ENCODE assay signal across 1 fruit fly cellular context in the genomic region with DNA sequence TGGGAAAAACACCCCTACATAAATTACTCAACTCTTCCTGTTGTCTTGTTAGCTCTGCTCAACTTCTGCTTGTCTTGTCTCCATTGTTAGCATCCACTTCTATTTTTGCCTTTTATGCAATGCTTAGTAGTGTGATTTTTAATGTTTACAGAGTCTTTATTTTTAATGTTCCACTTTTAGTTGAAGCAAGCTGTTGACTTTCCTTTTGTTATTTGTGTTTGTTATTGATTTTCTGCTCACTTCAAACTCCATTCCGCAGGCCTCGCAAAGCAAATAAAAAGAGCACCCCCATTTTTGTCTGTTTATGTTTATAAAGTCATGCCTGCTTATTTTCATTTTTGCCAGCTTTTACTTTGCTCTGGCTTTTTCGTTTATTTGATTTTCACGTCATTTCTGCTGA.
TF ChIP-seq lines count a peak whose summit lies in the region.

No protein-coding gene starts in this region.

TF ChIP-seq in whole organism, embryonic, 481 proteins besides CTCF, POLR2A, EP300 and RAD21 (continued from another document):
- no peak for TF ChIP-seq dysf (GFP tag; IDR thresholded peaks at IDR 0.05; lab: Robert Waterston, UW)
- TF ChIP-seq Gsc (GFP tag; IDR thresholded peaks at IDR 0.05; lab: Robert Waterston, UW), result no peak
- no peak for TF ChIP-seq fru (optimal IDR thresholded peaks at IDR 0.05; lab: Kevin White, UChicago)
- peak; percentile 53 for TF ChIP-seq Med (GFP tag; lab: Kevin White, UChicago)
- no peak for TF ChIP-seq vvl (GFP tag; IDR thresholded peaks at IDR 0.05; lab: Robert Waterston, UW)
- no peak for TF ChIP-seq insv (GFP tag; optimal IDR thresholded peaks at IDR 0.05; lab: Kevin White, UChicago)
- 0 out of 2 replicates have a peak, but pooled peaks have one; percentile 16 for TF ChIP-seq Rfx (GFP tag; IDR thresholded peaks at IDR 0.05; lab: Robert Waterston, UW)
- TF ChIP-seq CG13775 (GFP tag; optimal IDR thresholded peaks at IDR 0.05; lab: Kevin White, UChicago), result no peak
- peak; percentile 24 for TF ChIP-seq CG17359 (tag; optimal IDR thresholded peaks at IDR 0.05; lab: Kevin White, UChicago)
- no peak for TF ChIP-seq CG7745 (tag; optimal IDR thresholded peaks at IDR 0.05; lab: Kevin White, UChicago)
- no peak for TF ChIP-seq bbx (GFP tag; IDR thresholded peaks at IDR 0.05; lab: Robert Waterston, UW; ENCODE audit: partially characterized antibody)
- no peak for TF ChIP-seq gsb (GFP tag; IDR thresholded peaks at IDR 0.05; lab: Robert Waterston, UW)
- no peak for TF ChIP-seq CG14965 (GFP tag; optimal IDR thresholded peaks at IDR 0.05; lab: Kevin White, UChicago; ENCODE audit: borderline replicate concordance)
- no peak for TF ChIP-seq kni (GFP tag; optimal IDR thresholded peaks at IDR 0.05; lab: Kevin White, UChicago)
- no peak for TF ChIP-seq otp (GFP tag; IDR thresholded peaks at IDR 0.05; lab: Robert Waterston, UW)
- no peak for TF ChIP-seq Fer1 (GFP tag; optimal IDR thresholded peaks at IDR 0.05; lab: Kevin White, UChicago)
- no peak for TF ChIP-seq Antp (GFP tag; optimal IDR thresholded peaks at IDR 0.05; lab: Kevin White, UChicago)
- no peak for TF ChIP-seq tna (GFP tag; IDR thresholded peaks at IDR 0.05; lab: Robert Waterston, UW; ENCODE audit: partially characterized antibody)
- TF ChIP-seq corto (GFP tag; optimal IDR thresholded peaks at IDR 0.05; lab: Kevin White, UChicago), result no peak
- TF ChIP-seq chn (GFP tag; optimal IDR thresholded peaks at IDR 0.05; lab: Kevin White, UChicago), result no peak
- TF ChIP-seq phol (tag; optimal IDR thresholded peaks at IDR 0.05; lab: Kevin White, UChicago), result no peak
- TF ChIP-seq lmd (GFP tag; IDR thresholded peaks at IDR 0.05; lab: Robert Waterston, UW), result no peak
- TF ChIP-seq ranshi (GFP tag; IDR thresholded peaks at IDR 0.05; lab: Robert Waterston, UW), result no peak
- TF ChIP-seq tgo (GFP tag; IDR thresholded peaks at IDR 0.05; lab: Robert Waterston, UW), result no peak
- no peak for TF ChIP-seq CG12391 (tag; optimal IDR thresholded peaks at IDR 0.05; lab: Kevin White, UChicago)
- no peak for TF ChIP-seq CoRest (tag; optimal IDR thresholded peaks at IDR 0.05; lab: Kevin White, UChicago)
- no peak for TF ChIP-seq seq (GFP tag; IDR thresholded peaks at IDR 0.05; lab: Robert Waterston, UW)
- peak; percentile 7 for TF ChIP-seq CG2120 (GFP tag; optimal IDR thresholded peaks at IDR 0.05; lab: Kevin White, UChicago)
- TF ChIP-seq chif (GFP tag; optimal IDR thresholded peaks at IDR 0.05; lab: Kevin White, UChicago), result no peak
- no peak for TF ChIP-seq pita (GFP tag; optimal IDR thresholded peaks at IDR 0.05; lab: Kevin White, UChicago)
- no peak for TF ChIP-seq CG10431 (GFP tag; optimal IDR thresholded peaks at IDR 0.05; lab: Kevin White, UChicago)
- TF ChIP-seq B-H1 (GFP tag; IDR thresholded peaks at IDR 0.05; lab: Robert Waterston, UW), result no peak
- no peak; the same call in 1 of the 2 replicates for TF ChIP-seq CG14014 (GFP tag; IDR thresholded peaks at IDR 0.05; lab: Robert Waterston, UW)
- no peak for TF ChIP-seq ac (GFP tag; optimal IDR thresholded peaks at IDR 0.05; lab: Kevin White, UChicago)
- TF ChIP-seq Bdp1 (GFP tag; optimal IDR thresholded peaks at IDR 0.05; lab: Kevin White, UChicago), result no peak
- TF ChIP-seq HLH3B (GFP tag; IDR thresholded peaks at IDR 0.05; lab: Robert Waterston, UW), result no peak; the same call in 1 of the 2 replicates
- TF ChIP-seq scrt (GFP tag; optimal IDR thresholded peaks at IDR 0.05; lab: Kevin White, UChicago), result peak; percentile 2
- no peak for TF ChIP-seq tll (GFP tag; optimal IDR thresholded peaks at IDR 0.05; lab: Kevin White, UChicago)
- peak; percentile 2 for TF ChIP-seq CG12071 (GFP tag; optimal IDR thresholded peaks at IDR 0.05; lab: Kevin White, UChicago)
- no peak for TF ChIP-seq CG10959 (GFP tag; IDR thresholded peaks at IDR 0.05; lab: Robert Waterston, UW)
- TF ChIP-seq CG6254 (GFP tag; optimal IDR thresholded peaks at IDR 0.05; lab: Kevin White, UChicago), result no peak
- no peak for TF ChIP-seq tup (GFP tag; optimal IDR thresholded peaks at IDR 0.05; lab: Kevin White, UChicago)
- TF ChIP-seq dan (GFP tag; IDR thresholded peaks at IDR 0.05; lab: Robert Waterston, UW), result no peak
- no peak for TF ChIP-seq CG32532 (GFP tag; IDR thresholded peaks at IDR 0.05; lab: Robert Waterston, UW)
- no peak for TF ChIP-seq CG30403 (GFP tag; optimal IDR thresholded peaks at IDR 0.05; lab: Kevin White, UChicago)
- TF ChIP-seq CG6791 (GFP tag; IDR thresholded peaks at IDR 0.05; lab: Robert Waterston, UW; ENCODE audit: partially characterized antibody), result no peak
- TF ChIP-seq CG12104 (GFP tag; optimal IDR thresholded peaks at IDR 0.05; lab: Kevin White, UChicago), result no peak
- no peak for TF ChIP-seq ewg (GFP tag; optimal IDR thresholded peaks at IDR 0.05; lab: Kevin White, UChicago)
- TF ChIP-seq ara (GFP tag; IDR thresholded peaks at IDR 0.05; lab: Robert Waterston, UW), result no peak
- no peak for TF ChIP-seq Six4 (GFP tag; optimal IDR thresholded peaks at IDR 0.05; lab: Kevin White, UChicago)
- TF ChIP-seq cg (GFP tag; optimal IDR thresholded peaks at IDR 0.05; lab: Kevin White, UChicago), result no peak
- no peak for TF ChIP-seq dmrt11E (tag; optimal IDR thresholded peaks at IDR 0.05; lab: Kevin White, UChicago)
- no peak for TF ChIP-seq sens-2 (GFP tag; IDR thresholded peaks at IDR 0.05; lab: Robert Waterston, UW)
- TF ChIP-seq CG8089 (GFP tag; optimal IDR thresholded peaks at IDR 0.05; lab: Kevin White, UChicago), result no peak
- TF ChIP-seq gcm2 (GFP tag; optimal IDR thresholded peaks at IDR 0.05; lab: Kevin White, UChicago), result no peak
- TF ChIP-seq gsb-n (tag; optimal IDR thresholded peaks at IDR 0.05; lab: Kevin White, UChicago), result no peak
- peak; percentile 34 for TF ChIP-seq lab (GFP tag; optimal IDR thresholded peaks at IDR 0.05; lab: Kevin White, UChicago)
- no peak for TF ChIP-seq Side (GFP tag; optimal IDR thresholded peaks at IDR 0.05; lab: Kevin White, UChicago)
- TF ChIP-seq usp (GFP tag; optimal IDR thresholded peaks at IDR 0.05; lab: Kevin White, UChicago), result no peak
- TF ChIP-seq HLH4C (GFP tag; IDR thresholded peaks at IDR 0.05; lab: Robert Waterston, UW; ENCODE audit: partially characterized antibody), result no peak
- no peak for TF ChIP-seq Doc3 (GFP tag; IDR thresholded peaks at IDR 0.05; lab: Robert Waterston, UW; ENCODE audit: partially characterized antibody)
- no peak for TF ChIP-seq CG10366 (GFP tag; IDR thresholded peaks at IDR 0.05; lab: Robert Waterston, UW)
- TF ChIP-seq CG12942 (GFP tag; optimal IDR thresholded peaks at IDR 0.05; lab: Kevin White, UChicago), result no peak
- TF ChIP-seq gem (tag; optimal IDR thresholded peaks at IDR 0.05; lab: Kevin White, UChicago), result peak; percentile 3
- TF ChIP-seq CG8765 (GFP tag; IDR thresholded peaks at IDR 0.05; lab: Robert Waterston, UW), result no peak
- no peak for TF ChIP-seq Aef1 (GFP tag; IDR thresholded peaks at IDR 0.05; lab: Robert Waterston, UW)
- no peak for TF ChIP-seq pb (GFP tag; optimal IDR thresholded peaks at IDR 0.05; lab: Kevin White, UChicago)
- no peak for TF ChIP-seq Drgx (GFP tag; IDR thresholded peaks at IDR 0.05; lab: Robert Waterston, UW)
- no peak for TF ChIP-seq CG8359 (GFP tag; optimal IDR thresholded peaks at IDR 0.05; lab: Kevin White, UChicago; ENCODE audit: borderline replicate concordance)
- TF ChIP-seq CG10654 (GFP tag; optimal IDR thresholded peaks at IDR 0.05; lab: Kevin White, UChicago), result no peak
- TF ChIP-seq NC2β (GFP tag; optimal IDR thresholded peaks at IDR 0.05; lab: Kevin White, UChicago), result no peak
- TF ChIP-seq Mes4 (GFP tag; optimal IDR thresholded peaks at IDR 0.05; lab: Kevin White, UChicago), result no peak
- TF ChIP-seq onecut (GFP tag; IDR thresholded peaks at IDR 0.05; lab: Robert Waterston, UW), result peak; percentile 60
- TF ChIP-seq croc (GFP tag; conservative IDR thresholded peaks at IDR 0.05; lab: Robert Waterston, UW), result no peak
- TF ChIP-seq CG7271 (tag; optimal IDR thresholded peaks at IDR 0.05; lab: Kevin White, UChicago), result no peak
- TF ChIP-seq cad (GFP tag; optimal IDR thresholded peaks at IDR 0.05; lab: Kevin White, UChicago), result no peak
- TF ChIP-seq CG4820 (GFP tag; optimal IDR thresholded peaks at IDR 0.05; lab: Kevin White, UChicago), result no peak
- no peak for TF ChIP-seq Sox100B (GFP tag; optimal IDR thresholded peaks at IDR 0.05; lab: Kevin White, UChicago)
- TF ChIP-seq CG18011 (GFP tag; optimal IDR thresholded peaks at IDR 0.05; lab: Kevin White, UChicago), result no peak
- no peak for TF ChIP-seq CG13123 (GFP tag; optimal IDR thresholded peaks at IDR 0.05; lab: Kevin White, UChicago)
- 0 out of 3 replicates have a peak, but pooled peaks have one; percentile 33 for TF ChIP-seq ci (GFP tag; IDR thresholded peaks at IDR 0.05; lab: Robert Waterston, UW)
- no peak for TF ChIP-seq Tbp (GFP tag; optimal IDR thresholded peaks at IDR 0.05; lab: Kevin White, UChicago)
- no peak for TF ChIP-seq B-H2 (GFP tag; optimal IDR thresholded peaks at IDR 0.05; lab: Kevin White, UChicago)
- no peak for TF ChIP-seq CG3847 (GFP tag; IDR thresholded peaks at IDR 0.05; lab: Robert Waterston, UW)
- no peak for TF ChIP-seq tio (GFP tag; optimal IDR thresholded peaks at IDR 0.05; lab: Kevin White, UChicago)
- TF ChIP-seq h (optimal IDR thresholded peaks at IDR 0.05; lab: Kevin White, UChicago), result no peak
TF ChIP-seq in whole organism, embryonic: peak in this region for 13.
